Fruit fly (Drosophila melanogaster) whole organism, embryonic: ENCODE results near the gene CG3036.

Experiments
- Awh ChIP-seq: fragments of 200-800 bp; sonication (Bioruptor generic); IDR thresholded peaks from 2 replicates; pipeline ENCODE4, ENCODE4 v1.3.6; 2022; ENCODE audit warnings: missing biosample characterization, missing genetic modification characterization
- Bgb ChIP-seq: fragments of 200-800 bp; sonication (Bioruptor generic); IDR thresholded peaks from 2 replicates; pipeline ENCODE4 v1.3.6; 2022; ENCODE audit warnings: missing biosample characterization, missing genetic modification characterization; ENCODE audit not compliant: partially characterized antibody
- CG10147 ChIP-seq: fragments of 200-800 bp; sonication (Bioruptor generic); optimal IDR thresholded peaks from 2 replicates; lab custom pipeline; 2019; ENCODE audit warnings: missing biosample characterization, mild to moderate bottlenecking, missing genetic modification characterization, moderate library complexity
- CG12219 ChIP-seq: fragments of 200-800 bp; sonication (Bioruptor generic); optimal IDR thresholded peaks from 3 replicates; lab custom pipeline; 2018; ENCODE audit warnings: missing biosample characterization, mild to moderate bottlenecking, missing genetic modification characterization
- CG13296 ChIP-seq: fragments of 200-800 bp; sonication (Bioruptor generic); optimal IDR thresholded peaks from 3 replicates; lab custom pipeline; 2018; ENCODE audit warnings: missing biosample characterization, mild to moderate bottlenecking, missing genetic modification characterization
- CG14050 ChIP-seq: fragments of 200-800 bp; sonication (Bioruptor generic); IDR thresholded peaks from 3 replicates; pipeline ENCODE4 v1.3.6; 2022; ENCODE audit warnings: missing biosample characterization, missing genetic modification characterization
- CG14860 ChIP-seq: fragments of 200-800 bp; sonication (Bioruptor generic); IDR thresholded peaks from 3 replicates; pipeline ENCODE4 v1.3.6; 2022; ENCODE audit warnings: missing biosample characterization, missing genetic modification characterization; ENCODE audit not compliant: partially characterized antibody
- CG15073 ChIP-seq: fragments of 200-800 bp; sonication (Bioruptor generic); optimal IDR thresholded peaks from 2 replicates; lab custom pipeline; 2016; ENCODE audit warnings: missing biosample characterization, missing genetic modification characterization
- CG15269 ChIP-seq: fragments of 200-800 bp; sonication (Bioruptor generic); optimal IDR thresholded peaks from 2 replicates; lab custom pipeline; 2018; ENCODE audit warnings: missing biosample characterization, mild to moderate bottlenecking, missing genetic modification characterization, moderate library complexity
- CG17361 ChIP-seq: fragments of 200-800 bp; sonication (Bioruptor generic); IDR thresholded peaks from 3 replicates; pipeline ENCODE4 v1.3.6; 2022; ENCODE audit warnings: missing biosample characterization, missing genetic modification characterization
- CG2129 ChIP-seq: fragments of 200-800 bp; sonication (Bioruptor generic); IDR thresholded peaks from 2 replicates; pipeline ENCODE4 v1.3.6; 2022; ENCODE audit warnings: missing biosample characterization, missing genetic modification characterization; ENCODE audit not compliant: partially characterized antibody
- CG2712 ChIP-seq: fragments of 200-800 bp; optimal IDR thresholded peaks from 3 replicates; lab custom pipeline; 2019; ENCODE audit warnings: missing biosample characterization, mild to moderate bottlenecking, missing genetic modification characterization, moderate library complexity
- CG32532 ChIP-seq: fragments of 200-800 bp; sonication (Bioruptor generic); IDR thresholded peaks from 2 replicates; pipeline ENCODE4 v1.3.6; 2022; ENCODE audit warnings: missing biosample characterization, missing genetic modification characterization
- CG4328 ChIP-seq: fragments of 200-800 bp; sonication (Bioruptor generic); optimal IDR thresholded peaks from 3 replicates; lab custom pipeline; 2017; ENCODE audit warnings: missing biosample characterization, missing genetic modification reagents, missing genetic modification characterization
- CG6254 ChIP-seq: fragments of 200-800 bp; sonication (Bioruptor generic); optimal IDR thresholded peaks from 3 replicates; lab custom pipeline; 2017; ENCODE audit warnings: mild to moderate bottlenecking, missing biosample characterization, missing genetic modification reagents, missing genetic modification characterization
- CG7556 ChIP-seq: fragments of 200-800 bp; sonication (Bioruptor generic); optimal IDR thresholded peaks from 2 replicates; lab custom pipeline; 2017; ENCODE audit warnings: missing biosample characterization, mild to moderate bottlenecking, missing genetic modification characterization
- CG7786 ChIP-seq: fragments of 200-800 bp; sonication (Bioruptor generic); optimal IDR thresholded peaks from 2 replicates; lab custom pipeline; 2016; ENCODE audit warnings: missing biosample characterization, missing genetic modification characterization
- Chrac-16 ChIP-seq: fragments of 200-800 bp; sonication (Bioruptor generic); optimal IDR thresholded peaks from 3 replicates; lab custom pipeline; 2016; ENCODE audit warnings: missing biosample characterization, missing genetic modification characterization
- Dad ChIP-seq: fragments of 200-800 bp; sonication (Bioruptor generic); optimal IDR thresholded peaks from 3 replicates; lab custom pipeline; 2016; ENCODE audit warnings: missing biosample characterization, missing genetic modification characterization
- Dll ChIP-seq: fragments of 200-800 bp; sonication (Bioruptor generic); IDR thresholded peaks from 4 replicates; pipeline ENCODE4 v1.3.6; 2022; ENCODE audit warnings: missing biosample characterization, missing genetic modification characterization; ENCODE audit not compliant: partially characterized antibody
- ERR ChIP-seq: fragments of 200-800 bp; sonication (Bioruptor generic); optimal IDR thresholded peaks from 2 replicates; lab custom pipeline; 2016; ENCODE audit warnings: missing biosample characterization, missing genetic modification characterization
- Fer2 ChIP-seq: fragments of 200-800 bp; sonication (Bioruptor generic); optimal IDR thresholded peaks from 2 replicates; lab custom pipeline; 2018; ENCODE audit warnings: missing biosample characterization, mild to moderate bottlenecking, missing genetic modification characterization, moderate library complexity
- Jarid2 ChIP-seq: fragments of 200-800 bp; sonication (Bioruptor generic); optimal IDR thresholded peaks from 3 replicates; lab custom pipeline; 2017; ENCODE audit warnings: mild to moderate bottlenecking, missing biosample characterization, missing genetic modification reagents, missing genetic modification characterization
- Meics ChIP-seq: fragments of 200-800 bp; sonication (Bioruptor generic); optimal IDR thresholded peaks from 2 replicates; lab custom pipeline; 2017; ENCODE audit warnings: missing biosample characterization, mild to moderate bottlenecking, missing genetic modification characterization
- Mes4 ChIP-seq: fragments of 200-800 bp; sonication (Bioruptor generic); optimal IDR thresholded peaks from 2 replicates; lab custom pipeline; 2016; ENCODE audit warnings: missing biosample characterization, missing genetic modification characterization
- NC2β ChIP-seq: fragments of 200-800 bp; sonication (Bioruptor generic); optimal IDR thresholded peaks from 2 replicates; lab custom pipeline; 2016; ENCODE audit warnings: missing biosample characterization, missing genetic modification characterization
- Nf-YA ChIP-seq: fragments of 200-800 bp; sonication (Bioruptor generic); IDR thresholded peaks from 2 replicates; pipeline ENCODE4 v1.3.6; 2022; ENCODE audit warnings: missing biosample characterization, missing genetic modification characterization
- NfI ChIP-seq: fragments of 200-800 bp; sonication (Bioruptor generic); optimal IDR thresholded peaks from 3 replicates; lab custom pipeline; 2018; ENCODE audit warnings: missing biosample characterization, mild to moderate bottlenecking, missing genetic modification characterization, moderate library complexity
- Oaz ChIP-seq: fragments of 200-800 bp; sonication (Bioruptor generic); IDR thresholded peaks from 2 replicates; pipeline ENCODE4 v1.3.6; 2022; ENCODE audit warnings: missing biosample characterization, missing genetic modification characterization
- bowl ChIP-seq: fragments of 200-800 bp; sonication (Bioruptor generic); IDR thresholded peaks from 2 replicates; pipeline ENCODE4 v1.3.6; 2022; ENCODE audit warnings: missing biosample characterization, missing genetic modification characterization
- chm ChIP-seq: fragments of 200-800 bp; sonication (Bioruptor generic); IDR thresholded peaks from 2 replicates; pipeline ENCODE4 v1.3.6; 2022; ENCODE audit warnings: missing biosample characterization, missing genetic modification characterization
- dmrt99B ChIP-seq: fragments of 200-800 bp; sonication (Bioruptor generic); optimal IDR thresholded peaks from 2 replicates; lab custom pipeline; 2018; ENCODE audit warnings: missing biosample characterization, mild to moderate bottlenecking, missing genetic modification characterization, moderate library complexity
- gem ChIP-seq: fragments of 200-800 bp; sonication (Bioruptor generic); optimal IDR thresholded peaks from 2 replicates; lab custom pipeline; 2019; ENCODE audit warnings: missing biosample characterization, mild to moderate bottlenecking, missing genetic modification characterization, moderate library complexity
- gfzf ChIP-seq: fragments of 200-800 bp; sonication (Bioruptor generic); optimal IDR thresholded peaks from 2 replicates; lab custom pipeline; 2016; ENCODE audit warnings: missing biosample characterization, mild to moderate bottlenecking, missing genetic modification characterization, moderate library complexity
- jumu ChIP-seq: fragments of 200-800 bp; sonication (Bioruptor generic); optimal IDR thresholded peaks from 3 replicates; lab custom pipeline; 2016; ENCODE audit warnings: missing biosample characterization, missing genetic modification characterization
- kah ChIP-seq: fragments of 200-800 bp; sonication (Bioruptor generic); optimal IDR thresholded peaks from 2 replicates; lab custom pipeline; 2018; ENCODE audit warnings: missing biosample characterization, mild to moderate bottlenecking, missing genetic modification characterization
- knrl ChIP-seq: fragments of 200-800 bp; sonication (Bioruptor generic); IDR thresholded peaks from 3 replicates; pipeline ENCODE4 v1.3.6; 2022; ENCODE audit warnings: missing biosample characterization, missing genetic modification characterization; ENCODE audit not compliant: partially characterized antibody
- lab ChIP-seq: fragments of 200-800 bp; sonication (Bioruptor generic); optimal IDR thresholded peaks from 3 replicates; lab custom pipeline; 2017; ENCODE audit warnings: missing biosample characterization, missing genetic modification characterization, mild to moderate bottlenecking, moderate library complexity, missing genetic modification reagents
- lov ChIP-seq, 2 experiments: fragments of 200-800 bp in 1 of 2; fragments of >200 bp in 1 of 2; sonication (Bioruptor generic) in 1 of 2; IDR thresholded peaks in 1 of 2; optimal IDR thresholded peaks in 1 of 2; 2 replicates in 1 of 2; 3 replicates in 1 of 2; pipeline versions ENCODE4 v1.3.6 to Lab custom; 2017 to 2022; ENCODE audit warnings: missing biosample characterization in 1 of 2, missing genetic modification characterization in 1 of 2
- luna ChIP-seq: fragments of 200-800 bp; sonication (Bioruptor generic); optimal IDR thresholded peaks from 2 replicates; lab custom pipeline; 2016; ENCODE audit warnings: missing biosample characterization, missing genetic modification characterization
- otp ChIP-seq: fragments of 200-800 bp; sonication (Bioruptor generic); IDR thresholded peaks from 3 replicates; pipeline ENCODE4, ENCODE4 v1.3.6; 2022; ENCODE audit warnings: missing biosample characterization, missing genetic modification characterization
- pho ChIP-seq: fragments of 200-800 bp; sonication (Bioruptor generic); optimal IDR thresholded peaks from 2 replicates; lab custom pipeline; 2016; ENCODE audit warnings: missing biosample characterization, missing genetic modification characterization
- prd ChIP-seq, 3 experiments: fragments of >200 bp in 2 of 3; fragments of 200-800 bp in 1 of 3; sonication (Bioruptor generic) in 1 of 3; optimal IDR thresholded peaks in 2 of 3; IDR thresholded peaks in 1 of 3; 2 replicates in 2 of 3; 3 replicates in 1 of 3; pipeline versions ENCODE4 v1.3.6 to Lab custom; 2017 to 2022; ENCODE audit warnings: missing biosample characterization in 1 of 3, missing genetic modification characterization in 1 of 3
- pzg ChIP-seq: fragments of 200-800 bp; sonication (Bioruptor generic); optimal IDR thresholded peaks from 3 replicates; lab custom pipeline; 2018; ENCODE audit warnings: missing biosample characterization, mild to moderate bottlenecking, missing genetic modification characterization, moderate library complexity
- seq ChIP-seq: fragments of 200-800 bp; sonication (Bioruptor generic); IDR thresholded peaks from 2 replicates; pipeline ENCODE4 v1.3.6; 2022; ENCODE audit warnings: missing biosample characterization, missing genetic modification characterization
- sob ChIP-seq: fragments of 200-800 bp; sonication (Bioruptor generic); IDR thresholded peaks from 2 replicates; pipeline ENCODE4 v1.3.6; 2022; ENCODE audit warnings: missing biosample characterization, missing genetic modification characterization
- sqz ChIP-seq: fragments of 200-800 bp; sonication (Bioruptor generic); optimal IDR thresholded peaks from 3 replicates; lab custom pipeline; 2018; ENCODE audit warnings: missing biosample characterization, mild to moderate bottlenecking, missing genetic modification characterization
- ssp ChIP-seq: fragments of 200-800 bp; sonication (Bioruptor generic); IDR thresholded peaks from 2 replicates; pipeline ENCODE4 v1.3.6; 2022; ENCODE audit warnings: missing biosample characterization, missing genetic modification characterization
- tup ChIP-seq: fragments of 200-800 bp; sonication (Bioruptor generic); optimal IDR thresholded peaks from 2 replicates; lab custom pipeline; 2016; ENCODE audit warnings: missing biosample characterization, mild to moderate bottlenecking, missing genetic modification characterization, moderate library complexity

CG3036 gene

dm6 chr2L:4945300-4945699 is 53.4 kb downstream of the CG3036 start, which contains the start of the genes mRpL24 and betaggt-I (continued):
- TF ChIP-seq Oaz (GFP tag; lab: Robert Waterston, UW) (peak; percentile 95), Fer2 (peak; percentile 96), Bgb (GFP tag; lab: Robert Waterston, UW) (no peak), CG13296 (peak; percentile 95), pho (peak; percentile 89), CG4328 (GFP tag; lab: Kevin White, UChicago) (peak; percentile 94), bowl (GFP tag; lab: Robert Waterston, UW) (peak; percentile 89), CG6254 (peak; percentile 86), sob (GFP tag; lab: Robert Waterston, UW) (peak; percentile 97), ERR (peak; percentile 59), Dad (GFP tag; lab: Kevin White, UChicago) (peak; percentile 49), prd (optimal IDR thresholded peaks at IDR 0.05; lab: Kevin White, UChicago) (no peak), prd (GFP tag; IDR thresholded peaks at IDR 0.05; lab: Robert Waterston, UW) (peak; percentile 97), luna (GFP tag; lab: Kevin White, UChicago) (peak; percentile 1), CG2129 (GFP tag; lab: Robert Waterston, UW) (no peak), pzg (GFP tag; lab: Kevin White, UChicago) (peak; percentile 54), NC2β (GFP tag; lab: Kevin White, UChicago) (peak; percentile 82), sqz (GFP tag; lab: Kevin White, UChicago) (no peak), dmrt99B (peak; percentile 95), ssp (GFP tag; lab: Robert Waterston, UW) (peak; percentile 88), seq (peak; percentile 95), otp (GFP tag; lab: Robert Waterston, UW) (peak; percentile 95), Chrac-16 (GFP tag; lab: Kevin White, UChicago) (peak; percentile 94), CG7556 (peak; percentile 94), gem (peak; percentile 99), Meics (GFP tag; lab: Kevin White, UChicago) (peak; percentile 96), CG14050 (GFP tag; lab: Robert Waterston, UW) (peak; percentile 94), knrl (GFP tag; lab: Robert Waterston, UW) (no peak; the same call in 2 of the 3 replicates), lab (GFP tag; lab: Kevin White, UChicago) (peak; percentile 97), CG15073 (peak; percentile 71), Jarid2 (GFP tag; lab: Kevin White, UChicago) (peak; percentile 75), CG2712 (peak; percentile 98), Awh (peak; percentile 98), jumu (peak; percentile 64), CG14860 (GFP tag; lab: Robert Waterston, UW) (0 out of 3 replicates have a peak, but pooled peaks have one; percentile 7), CG32532 (peak; percentile 97), gfzf (no peak), kah (GFP tag; lab: Kevin White, UChicago) (peak; percentile 80), Mes4 (GFP tag; lab: Kevin White, UChicago) (peak; percentile 38), chm (peak; percentile 94), CG15269 (peak; percentile 97), CG17361 (GFP tag; lab: Robert Waterston, UW) (peak; percentile 98), Nf-YA (peak; percentile 90), tup (GFP tag; lab: Kevin White, UChicago) (peak; percentile 75), CG7786 (GFP tag; lab: Kevin White, UChicago) (peak; percentile 72), lov (optimal IDR thresholded peaks at IDR 0.05; lab: Kevin White, UChicago) (no peak), lov (GFP tag; IDR thresholded peaks at IDR 0.05; lab: Robert Waterston, UW) (peak; percentile 93), Dll (0 out of 4 replicates have a peak, but pooled peaks have one; percentile 25), NfI (GFP tag; lab: Kevin White, UChicago) (peak; percentile 97), CG10147 (GFP tag; lab: Kevin White, UChicago) (peak; percentile 96), CG12219 (GFP tag; lab: Kevin White, UChicago) (peak; percentile 88)
